Worm (Caenorhabditis elegans) whole organism, late embryonic: ENCODE data around the gene B0252.11.

ENCODE experiments used
- ahr-1 ChIP-seq: sonication (generic microtip); optimal IDR thresholded peaks from 2 replicates; lab custom pipeline; 2016; ENCODE audit warnings: missing genetic modification characterization, missing compliant biosample characterization
- ama-1 ChIP-seq: fragments of 150-350 bp; optimal IDR thresholded peaks from 2 replicates; lab custom pipeline; 2014
- elt-2 ChIP-seq: sonication (generic microtip); optimal IDR thresholded peaks from 2 replicates; lab custom pipeline; 2016; ENCODE audit warnings: missing genetic modification reagents, missing genetic modification characterization, missing compliant biosample characterization
- ets-4 ChIP-seq: sonication (generic microtip); optimal IDR thresholded peaks from 2 replicates; lab custom pipeline; 2016; ENCODE audit warnings: missing genetic modification characterization, missing compliant biosample characterization
- fkh-10 ChIP-seq: fragments of 150-350 bp; optimal IDR thresholded peaks from 2 replicates; lab custom pipeline; 2014; ENCODE audit warnings: missing biosample characterization, missing genetic modification reagents, missing genetic modification characterization
- lin-11 ChIP-seq: fragments of 200-800 bp; sonication (Bioruptor generic); optimal IDR thresholded peaks from 2 replicates; lab custom pipeline; 2018; ENCODE audit warnings: mild to moderate bottlenecking, missing genetic modification characterization, missing compliant biosample characterization
- nfya-1 ChIP-seq: sonication (generic microtip); optimal IDR thresholded peaks from 2 replicates; lab custom pipeline; 2017; ENCODE audit warnings: missing genetic modification characterization, mild to moderate bottlenecking, missing compliant biosample characterization, antibody characterized with exemption, moderate library complexity
- nhr-11 ChIP-seq: fragments of 150-350 bp; optimal IDR thresholded peaks from 2 replicates; lab custom pipeline; 2014; ENCODE audit warnings: missing biosample characterization, missing genetic modification characterization
- pag-3 ChIP-seq: sonication (generic microtip); optimal IDR thresholded peaks from 2 replicates; lab custom pipeline; 2016; ENCODE audit warnings: missing compliant biosample characterization, missing genetic modification characterization, borderline replicate concordance
- pha-4 ChIP-seq: fragments of 150-350 bp; optimal IDR thresholded peaks from 2 replicates; lab custom pipeline; 2018; ENCODE audit warnings: missing biosample characterization, missing genetic modification reagents, missing genetic modification characterization
- pqm-1 ChIP-seq: sonication (generic microtip); optimal IDR thresholded peaks from 2 replicates; lab custom pipeline; 2016; ENCODE audit warnings: missing genetic modification characterization, missing compliant biosample characterization
- pros-1 ChIP-seq: fragments of 150-350 bp; optimal IDR thresholded peaks from 2 replicates; lab custom pipeline; 2014; ENCODE audit warnings: missing biosample characterization, missing genetic modification reagents, missing genetic modification characterization
- tbx-2 ChIP-seq: sonication (generic microtip); optimal IDR thresholded peaks from 2 replicates; lab custom pipeline; 2016; ENCODE audit warnings: missing genetic modification characterization, missing compliant biosample characterization

- TF ChIP-seq nfya-1 (tag; lab: Kevin White, UChicago) (peak; percentile 1), pha-4 (no peak), nhr-11 (tag; lab: Kevin White, UChicago) (no peak), fkh-10 (GFP tag; lab: Kevin White, UChicago) (no peak), ama-1 (no peak), tbx-2 (tag; lab: Kevin White, UChicago) (no peak), pqm-1 (no peak), ets-4 (tag; lab: Kevin White, UChicago) (no peak), elt-2 (tag; lab: Kevin White, UChicago) (no peak), ahr-1 (tag; lab: Kevin White, UChicago) (no peak), pag-3 (tag; lab: Kevin White, UChicago) (no peak), lin-11 (tag; lab: Kevin White, UChicago) (no peak), pros-1 (tag; lab: Kevin White, UChicago) (no peak)
Measured at ce11 chrII:6940726-6941230, 23.2 kb upstream of the B0252.11 start.
